Worm (Caenorhabditis elegans) whole organism, L4 larva: ENCODE data around the gene npr-17.

ENCODE experiments used
- D1046.2 ChIP-seq: fragments of 200-800 bp; sonication (Bioruptor generic); IDR thresholded peaks from 2 replicates; pipeline ENCODE4 v1.3.6; 2022; ENCODE audit warnings: missing genetic modification characterization, missing compliant biosample characterization
- F10B5.3 ChIP-seq: sonication (generic microtip); optimal IDR thresholded peaks from 2 replicates; lab custom pipeline; 2016; ENCODE audit warnings: mild to moderate bottlenecking, missing genetic modification characterization, missing compliant biosample characterization
- F37D6.2 ChIP-seq: sonication (generic microtip); optimal IDR thresholded peaks from 2 replicates; lab custom pipeline; 2016; ENCODE audit warnings: mild to moderate bottlenecking, missing genetic modification characterization, missing compliant biosample characterization
- R02D3.7 ChIP-seq: fragments of 150-350 bp; sonication (generic microtip); optimal IDR thresholded peaks from 3 replicates; lab custom pipeline; 2014; ENCODE audit warnings: missing biosample characterization, missing genetic modification characterization
- T20F7.1 ChIP-seq: fragments of 200-800 bp; sonication (Bioruptor generic); optimal IDR thresholded peaks from 2 replicates; lab custom pipeline; 2018; ENCODE audit warnings: mild to moderate bottlenecking, missing genetic modification characterization, missing compliant biosample characterization
- Y5F2A.4 ChIP-seq: fragments of 200-800 bp; sonication (Bioruptor generic); optimal IDR thresholded peaks from 2 replicates; lab custom pipeline; 2018; ENCODE audit warnings: mild to moderate bottlenecking, missing genetic modification characterization, missing compliant biosample characterization
- ZK546.5 ChIP-seq, 2 experiments: sonication (generic microtip); optimal IDR thresholded peaks; 2 replicates each; lab custom pipeline; 2017; ENCODE audit warnings: missing biosample characterization in 2 of 2, missing genetic modification characterization in 2 of 2
- aha-1 ChIP-seq: fragments of 150-350 bp; peaks from one replicate; lab custom pipeline; 2014; ENCODE audit warnings: missing biosample characterization, missing genetic modification characterization
- ama-1 ChIP-seq: fragments of 150-350 bp; optimal IDR thresholded peaks from 2 replicates; lab custom pipeline; 2014; ENCODE audit warnings: inconsistent platforms, mixed read lengths
- ceh-20 ChIP-seq: fragments of 200-800 bp; sonication (Bioruptor generic); IDR thresholded peaks from 2 replicates; pipeline ENCODE4 v1.3.6; 2022; ENCODE audit warnings: missing genetic modification reagents, missing genetic modification characterization, missing compliant biosample characterization
- ceh-28 ChIP-seq: fragments of 150-350 bp; optimal IDR thresholded peaks from 2 replicates; lab custom pipeline; 2014; ENCODE audit warnings: missing biosample characterization, missing genetic modification reagents, missing genetic modification characterization
- ceh-32 ChIP-seq: sonication (generic microtip); optimal IDR thresholded peaks from 2 replicates; lab custom pipeline; 2016; ENCODE audit warnings: mild to moderate bottlenecking, missing genetic modification characterization, missing compliant biosample characterization; ENCODE audit not compliant: poor library complexity
- ceh-82 ChIP-seq: sonication (generic microtip); optimal IDR thresholded peaks from 2 replicates; lab custom pipeline; 2017; ENCODE audit warnings: missing biosample characterization, missing genetic modification characterization
- ces-1 ChIP-seq: fragments of 150-350 bp; sonication (generic microtip); optimal IDR thresholded peaks from 4 replicates; lab custom pipeline; 2014; ENCODE audit warnings: missing biosample characterization, missing genetic modification reagents, missing genetic modification characterization
- cey-2 ChIP-seq: sonication (generic microtip); optimal IDR thresholded peaks from 3 replicates; lab custom pipeline; 2017; ENCODE audit warnings: missing genetic modification characterization, mild to moderate bottlenecking, missing compliant biosample characterization, antibody characterized with exemption, borderline replicate concordance; ENCODE audit not compliant: insufficient read depth
- daf-16 ChIP-seq, 3 experiments: sonication (generic microtip); optimal IDR thresholded peaks; 2 replicates each; lab custom pipeline; 2016 to 2017; ENCODE audit warnings: missing genetic modification characterization in 3 of 3, missing genetic modification reagents in 3 of 3, mild to moderate bottlenecking in 2 of 3, missing compliant biosample characterization in 2 of 3, missing biosample characterization in 1 of 3, moderate library complexity in 1 of 3
- daf-8 ChIP-seq: fragments of 200-800 bp; sonication (Bioruptor generic); IDR thresholded peaks from 2 replicates; pipeline ENCODE4 v1.3.6; 2022; ENCODE audit warnings: missing genetic modification characterization, missing compliant biosample characterization
- dmd-6 ChIP-seq: fragments of 200-800 bp; sonication (Bioruptor generic); IDR thresholded peaks from 2 replicates; pipeline ENCODE4 v1.3.6; 2022; ENCODE audit warnings: missing genetic modification reagents, missing genetic modification characterization, missing compliant biosample characterization
- dmd-9 ChIP-seq: fragments of 200-800 bp; sonication (Bioruptor generic); IDR thresholded peaks from 2 replicates; pipeline ENCODE4 v1.3.6; 2022; ENCODE audit warnings: missing genetic modification reagents, missing genetic modification characterization, missing compliant biosample characterization
- dve-1 ChIP-seq: sonication (generic microtip); optimal IDR thresholded peaks from 2 replicates; lab custom pipeline; 2017; ENCODE audit warnings: antibody characterized with exemption, mild to moderate bottlenecking, missing genetic modification characterization, missing compliant biosample characterization; ENCODE audit not compliant: insufficient read depth
- egl-27 ChIP-seq: sonication (generic microtip); optimal IDR thresholded peaks from 3 replicates; lab custom pipeline; 2017; ENCODE audit warnings: missing biosample characterization, missing genetic modification reagents, missing genetic modification characterization
- egl-43 ChIP-seq: fragments of 200-800 bp; sonication (Bioruptor generic); IDR thresholded peaks from 2 replicates; pipeline ENCODE4 v1.3.6; 2022; ENCODE audit warnings: missing genetic modification reagents, missing genetic modification characterization, missing compliant biosample characterization
- fkh-10 ChIP-seq: fragments of 150-350 bp; optimal IDR thresholded peaks from 2 replicates; lab custom pipeline; 2014; ENCODE audit warnings: missing biosample characterization, missing genetic modification reagents, missing genetic modification characterization
- jun-1 ChIP-seq: fragments of 150-350 bp; optimal IDR thresholded peaks from 2 replicates; lab custom pipeline; 2014; ENCODE audit warnings: missing biosample characterization, missing genetic modification reagents, missing genetic modification characterization
- lim-7 ChIP-seq: fragments of 200-800 bp; sonication (Bioruptor generic); IDR thresholded peaks from 2 replicates; pipeline ENCODE4 v1.3.6; 2022; ENCODE audit warnings: missing genetic modification characterization, missing compliant biosample characterization
- lin-1 ChIP-seq: fragments of 200-800 bp; sonication (Bioruptor generic); IDR thresholded peaks from 2 replicates; pipeline ENCODE4 v1.3.6; 2022; ENCODE audit warnings: missing genetic modification reagents, missing genetic modification characterization, missing compliant biosample characterization
- lin-13 ChIP-seq: fragments of 150-350 bp; optimal IDR thresholded peaks from 2 replicates; lab custom pipeline; 2014; ENCODE audit warnings: missing biosample characterization, missing genetic modification reagents, missing genetic modification characterization
- lin-38 ChIP-seq: fragments of 200-800 bp; sonication (Bioruptor generic); IDR thresholded peaks from 2 replicates; pipeline ENCODE4 v1.3.6; 2022; ENCODE audit warnings: missing genetic modification reagents, missing genetic modification characterization, missing compliant biosample characterization
- lin-39 ChIP-seq: fragments of 150-350 bp; optimal IDR thresholded peaks from 2 replicates; lab custom pipeline; 2014; ENCODE audit warnings: missing biosample characterization, missing genetic modification reagents, missing genetic modification characterization
- lir-3 ChIP-seq: sonication (generic microtip); optimal IDR thresholded peaks from 2 replicates; lab custom pipeline; 2016; ENCODE audit warnings: mild to moderate bottlenecking, missing genetic modification characterization, missing compliant biosample characterization
- lsy-2 ChIP-seq, 2 experiments: fragments of 150-350 bp in 1 of 2; sonication (generic microtip) in 1 of 2; optimal IDR thresholded peaks; 2 replicates each; lab custom pipeline; 2014 to 2017; ENCODE audit warnings: missing biosample characterization in 2 of 2, missing genetic modification characterization in 2 of 2
- madf-9 ChIP-seq: fragments of 200-800 bp; sonication (Bioruptor generic); conservative IDR thresholded peaks from 2 replicates; pipeline ENCODE4 v1.3.6; 2022; ENCODE audit warnings: missing genetic modification reagents, missing genetic modification characterization, missing compliant biosample characterization
- mdt-29 ChIP-seq: fragments of 200-800 bp; sonication (Bioruptor generic); IDR thresholded peaks from 2 replicates; pipeline ENCODE4 v1.3.6; 2022; ENCODE audit warnings: missing genetic modification reagents, missing genetic modification characterization, missing compliant biosample characterization
- mep-1 ChIP-seq: fragments of 150-350 bp; sonication (generic microtip); optimal IDR thresholded peaks from 3 replicates; lab custom pipeline; 2014; ENCODE audit warnings: missing biosample characterization, missing genetic modification characterization
- mxl-2 ChIP-seq: fragments of 200-800 bp; sonication (Bioruptor generic); conservative IDR thresholded peaks from 2 replicates; pipeline ENCODE4 v1.3.6; 2022; ENCODE audit warnings: missing genetic modification reagents, missing genetic modification characterization, missing compliant biosample characterization
- nhr-10 ChIP-seq: fragments of 150-350 bp; optimal IDR thresholded peaks from 2 replicates; lab custom pipeline; 2014; ENCODE audit warnings: missing biosample characterization, missing genetic modification characterization
- nhr-102 ChIP-seq: sonication (generic microtip); optimal IDR thresholded peaks from 2 replicates; lab custom pipeline; 2016; ENCODE audit warnings: mild to moderate bottlenecking, missing genetic modification characterization, moderate library complexity, missing compliant biosample characterization
- nhr-111 ChIP-seq: fragments of 200-800 bp; sonication (Bioruptor generic); optimal IDR thresholded peaks from 2 replicates; lab custom pipeline; 2018; ENCODE audit warnings: mild to moderate bottlenecking, missing genetic modification characterization, missing compliant biosample characterization
- nhr-28 ChIP-seq: fragments of 150-350 bp; optimal IDR thresholded peaks from 2 replicates; lab custom pipeline; 2014; ENCODE audit warnings: missing biosample characterization, missing genetic modification characterization
- nhr-41 ChIP-seq: fragments of 200-800 bp; sonication (Bioruptor generic); IDR thresholded peaks from 2 replicates; pipeline ENCODE4 v1.3.6; 2022; ENCODE audit warnings: missing genetic modification reagents, missing genetic modification characterization, missing compliant biosample characterization
- nhr-76 ChIP-seq: fragments of 150-350 bp; optimal IDR thresholded peaks from 2 replicates; lab custom pipeline; 2014; ENCODE audit warnings: missing biosample characterization, missing genetic modification characterization
- nhr-77 ChIP-seq: fragments of 150-350 bp; optimal IDR thresholded peaks from 2 replicates; lab custom pipeline; 2014; ENCODE audit warnings: missing biosample characterization, missing genetic modification characterization
- pqm-1 ChIP-seq: sonication (generic microtip); optimal IDR thresholded peaks from 2 replicates; lab custom pipeline; 2017; ENCODE audit warnings: missing biosample characterization, missing genetic modification characterization
- rbr-2 ChIP-seq: sonication (generic microtip); optimal IDR thresholded peaks from 2 replicates; lab custom pipeline; 2016; ENCODE audit warnings: missing genotype, missing genetic modification characterization, missing compliant biosample characterization
- set-16 ChIP-seq: fragments of 200-800 bp; sonication (Bioruptor generic); IDR thresholded peaks from 2 replicates; pipeline ENCODE4 v1.3.6; 2022; ENCODE audit warnings: missing genetic modification reagents, missing genetic modification characterization, missing compliant biosample characterization
- snpc-4 ChIP-seq: fragments of 150-350 bp; optimal IDR thresholded peaks from 2 replicates; lab custom pipeline; 2014; ENCODE audit warnings: missing biosample characterization, missing genetic modification characterization
- spr-3 ChIP-seq: fragments of 200-800 bp; sonication (Bioruptor generic); optimal IDR thresholded peaks from 2 replicates; lab custom pipeline; 2018; ENCODE audit warnings: mild to moderate bottlenecking, missing genetic modification characterization, missing compliant biosample characterization
- tag-97 ChIP-seq: fragments of 200-800 bp; sonication (Bioruptor generic); IDR thresholded peaks from 2 replicates; pipeline ENCODE4 v1.3.6; 2022; ENCODE audit warnings: missing genetic modification characterization, missing compliant biosample characterization
- unc-39 ChIP-seq: sonication (generic microtip); optimal IDR thresholded peaks from 2 replicates; lab custom pipeline; 2017; ENCODE audit warnings: missing biosample characterization, missing genetic modification characterization
- vab-7 ChIP-seq: fragments of 200-800 bp; sonication (Bioruptor generic); IDR thresholded peaks from 2 replicates; pipeline ENCODE4 v1.3.6; 2022; ENCODE audit warnings: missing genetic modification reagents, missing genetic modification characterization, missing compliant biosample characterization
- zag-1 ChIP-seq: fragments of 150-350 bp; optimal IDR thresholded peaks from 2 replicates; lab custom pipeline; 2014; ENCODE audit warnings: missing biosample characterization, missing genetic modification characterization
- zip-11 ChIP-seq: fragments of 200-800 bp; sonication (Bioruptor generic); IDR thresholded peaks from 2 replicates; pipeline ENCODE4 v1.3.6; 2022; ENCODE audit warnings: missing genetic modification characterization, missing compliant biosample characterization
- zip-2 ChIP-seq: fragments of 150-350 bp; optimal IDR thresholded peaks from 2 replicates; lab custom pipeline; 2014; ENCODE audit warnings: missing biosample characterization, missing genetic modification characterization

npr-17 gene

DNA sequence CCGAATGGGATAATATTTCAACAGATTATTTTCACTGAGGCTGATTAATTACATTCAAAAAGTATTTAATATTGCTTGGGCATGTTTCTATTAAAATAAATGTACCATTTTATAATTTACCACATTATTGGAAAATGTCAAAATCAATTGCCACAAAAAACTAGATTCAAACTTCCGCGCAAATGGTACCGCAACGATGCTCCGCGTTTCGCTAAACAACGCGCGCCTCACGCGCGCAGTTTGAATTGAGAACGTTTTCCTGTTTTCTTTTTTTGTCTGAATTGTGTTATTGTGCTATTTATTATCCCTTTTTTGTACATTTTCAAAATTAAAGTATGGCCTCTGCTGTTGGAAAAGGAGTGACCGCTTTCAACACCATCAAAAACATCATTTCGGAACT, 55.4 kb downstream of the npr-17 start, which contains the start of gene C29E4.12 (continued):
- TF ChIP-seq F37D6.2 (tag; lab: Kevin White, UChicago) (no peak), spr-3 (GFP tag; lab: Kevin White, UChicago) (no peak), D1046.2 (GFP tag; lab: Robert Waterston, UW) (no peak), mdt-29 (GFP tag; lab: Robert Waterston, UW) (no peak), Y5F2A.4 (no peak), mxl-2 (GFP tag; lab: Robert Waterston, UW) (no peak), lin-13 (no peak), nhr-102 (tag; lab: Kevin White, UChicago) (no peak), nhr-76 (no peak), T20F7.1 (GFP tag; lab: Kevin White, UChicago) (peak; percentile 99), aha-1 (tag; lab: Kevin White, UChicago) (peak; percentile 62), egl-43 (GFP tag; lab: Robert Waterston, UW) (no peak), mep-1 (no peak), unc-39 (tag; lab: Kevin White, UChicago) (no peak), ceh-32 (no peak), lin-1 (GFP tag; lab: Robert Waterston, UW) (no peak), lir-3 (tag; lab: Kevin White, UChicago) (no peak), ceh-28 (no peak), dmd-6 (GFP tag; lab: Robert Waterston, UW) (no peak), R02D3.7 (tag; lab: Kevin White, UChicago) (no peak), ces-1 (GFP tag; lab: Kevin White, UChicago) (no peak), ceh-20 (no peak), snpc-4 (tag; lab: Kevin White, UChicago) (no peak), lim-7 (GFP tag; lab: Robert Waterston, UW) (no peak), lsy-2 (tag; optimal IDR thresholded peaks at IDR 0.05; lab: Kevin White, UChicago) (peak in 1 of 2 experiments; percentile 83), nhr-111 (GFP tag; lab: Kevin White, UChicago) (no peak), tag-97 (GFP tag; lab: Robert Waterston, UW) (no peak), daf-8 (no peak), zag-1 (no peak), dve-1 (tag; lab: Kevin White, UChicago) (peak; percentile 26), vab-7 (GFP tag; lab: Robert Waterston, UW) (no peak), set-16 (GFP tag; lab: Robert Waterston, UW) (no peak), lin-38 (GFP tag; lab: Robert Waterston, UW) (no peak; the same call in 1 of the 2 replicates), nhr-77 (tag; lab: Kevin White, UChicago) (no peak), rbr-2 (tag; lab: Kevin White, UChicago) (no peak), dmd-9 (GFP tag; lab: Robert Waterston, UW) (no peak), ZK546.5 (tag; optimal IDR thresholded peaks at IDR 0.05; lab: Kevin White, UChicago) (no peak), nhr-28 (peak; percentile 52), ama-1 (no peak), fkh-10 (GFP tag; lab: Kevin White, UChicago) (peak; percentile 38), zip-11 (GFP tag; lab: Robert Waterston, UW) (no peak), lin-39 (tag; lab: Kevin White, UChicago) (no peak), F10B5.3 (no peak), madf-9 (no peak), zip-2 (tag; lab: Kevin White, UChicago) (no peak), daf-16 (GFP tag; optimal IDR thresholded peaks at IDR 0.05; lab: Kevin White, UChicago) (no peak), daf-16 (tag; optimal IDR thresholded peaks at IDR 0.05; lab: Kevin White, UChicago) (no peak), egl-27 (no peak), ceh-82 (tag; lab: Kevin White, UChicago) (no peak), jun-1 (tag; lab: Kevin White, UChicago) (no peak), pqm-1 (no peak), cey-2 (tag; lab: Kevin White, UChicago) (no peak), nhr-10 (tag; lab: Kevin White, UChicago) (no peak), nhr-41 (no peak)
